Worm (Caenorhabditis elegans) whole organism, L4 larva: ENCODE results near the gene W03H9.1.

Experiments used
- Y5F2A.4 ChIP-seq: fragments of 200-800 bp; sonication (Bioruptor generic); optimal IDR thresholded peaks from 2 replicates; lab custom pipeline; 2018; ENCODE audit warnings: mild to moderate bottlenecking, missing genetic modification characterization, missing compliant biosample characterization
- fkh-10 ChIP-seq: fragments of 150-350 bp; optimal IDR thresholded peaks from 2 replicates; lab custom pipeline; 2014; ENCODE audit warnings: missing biosample characterization, missing genetic modification reagents, missing genetic modification characterization
- lim-7 ChIP-seq: fragments of 200-800 bp; sonication (Bioruptor generic); IDR thresholded peaks from 2 replicates; pipeline ENCODE4 v1.3.6; 2022; ENCODE audit warnings: missing genetic modification characterization, missing compliant biosample characterization
- lin-39 ChIP-seq: fragments of 150-350 bp; optimal IDR thresholded peaks from 2 replicates; lab custom pipeline; 2014; ENCODE audit warnings: missing biosample characterization, missing genetic modification reagents, missing genetic modification characterization
- mdl-1 ChIP-seq, 2 experiments: fragments of 150-350 bp in 1 of 2; sonication (generic microtip) in 1 of 2; optimal IDR thresholded peaks; 2 replicates each; lab custom pipeline; 2014 to 2017; ENCODE audit warnings: missing biosample characterization in 2 of 2, missing genetic modification characterization in 2 of 2
- pqm-1 ChIP-seq: sonication (generic microtip); optimal IDR thresholded peaks from 2 replicates; lab custom pipeline; 2017; ENCODE audit warnings: missing biosample characterization, missing genetic modification characterization
- zag-1 ChIP-seq: fragments of 150-350 bp; optimal IDR thresholded peaks from 2 replicates; lab custom pipeline; 2014; ENCODE audit warnings: missing biosample characterization, missing genetic modification characterization

DNA sequence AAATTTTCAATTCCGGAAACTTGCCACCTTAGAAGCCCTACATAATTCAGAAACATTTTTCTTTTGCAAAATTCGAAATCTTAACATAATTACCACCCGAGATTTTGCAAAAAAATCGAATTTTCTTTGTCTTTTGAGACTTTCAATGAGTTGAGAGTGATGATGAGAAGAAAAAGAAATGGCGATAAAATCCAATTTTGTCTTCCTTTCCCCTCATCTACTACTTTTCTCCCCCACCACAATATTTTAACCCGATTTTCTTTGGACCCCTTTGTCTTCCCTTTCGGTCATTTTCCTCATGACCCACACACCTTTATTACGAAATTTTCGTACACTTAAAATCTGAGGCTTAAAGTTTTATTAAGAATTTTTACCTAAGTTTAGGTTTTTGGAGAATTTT lies 51.6 kb downstream of the W03H9.1 start:
- no peak for TF ChIP-seq zag-1
- no peak for TF ChIP-seq pqm-1 (tag; lab: Kevin White, UChicago)
- TF ChIP-seq lim-7 (GFP tag; lab: Robert Waterston, UW) = no peak
- TF ChIP-seq lin-39 (tag; lab: Kevin White, UChicago) = no peak
- no peak for TF ChIP-seq mdl-1 (tag; optimal IDR thresholded peaks at IDR 0.05; lab: Kevin White, UChicago)
- no peak for TF ChIP-seq Y5F2A.4 (GFP tag; lab: Kevin White, UChicago)
- no peak for TF ChIP-seq fkh-10
